Worm (Caenorhabditis elegans): ENCODE measurements around the gene K02D10.8.

K02D10.8 gene

DNA sequence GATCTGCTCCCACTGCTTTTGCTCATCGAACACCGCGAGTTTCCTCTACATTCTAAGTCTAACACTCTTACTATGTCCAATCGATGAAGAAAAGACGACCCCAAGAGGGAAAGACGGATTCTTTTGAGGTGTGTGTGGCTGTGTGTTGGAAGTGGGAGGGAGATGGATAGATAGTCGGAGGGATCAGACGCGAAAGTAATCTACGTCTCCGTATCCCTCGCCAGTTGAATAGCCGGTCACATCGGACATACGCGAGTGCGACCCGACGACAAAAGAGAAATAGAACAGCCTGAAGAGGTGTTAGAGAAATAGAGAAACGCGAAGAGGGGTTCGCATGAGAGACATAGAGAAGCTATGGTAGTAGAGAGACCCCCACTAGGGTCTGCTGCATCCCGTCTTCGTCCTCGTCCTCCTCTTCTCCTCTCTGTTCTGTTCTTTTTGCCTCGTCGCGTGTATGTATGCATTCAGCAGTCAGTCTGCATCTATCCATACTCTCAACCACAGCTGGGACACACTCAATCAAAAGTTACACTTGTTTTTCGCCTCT lies 9.5 kb downstream of the K02D10.8 start (continued):
- TF ChIP-seq F10E7.11 (tag; optimal IDR thresholded peaks at IDR 0.05) (peak; percentile 55), T26A5.8 (tag; optimal IDR thresholded peaks at IDR 0.05) (no peak), F57C9.4 (tag; optimal IDR thresholded peaks at IDR 0.05) (no peak), tlf-1 (GFP tag; optimal IDR thresholded peaks at IDR 0.05) (peak; percentile 67), madf-10 (tag; optimal IDR thresholded peaks at IDR 0.05) (peak; percentile 67), egl-18 (GFP tag; IDR thresholded peaks at IDR 0.05) (peak; percentile 82), ceh-40 (GFP tag; IDR thresholded peaks at IDR 0.05) (no peak), egl-44 (GFP tag; IDR thresholded peaks at IDR 0.05) (peak; percentile 74), cebp-1 (GFP tag; IDR thresholded peaks at IDR 0.05) (peak; percentile 25; the same call in 1 of the 2 replicates), cebp-1 (tag; optimal IDR thresholded peaks at IDR 0.05) (peak; percentile 88), rpc-1 (optimal IDR thresholded peaks at IDR 0.05) (no peak), rpc-1 (tag; optimal IDR thresholded peaks at IDR 0.05) (no peak), nhr-80 (tag; optimal IDR thresholded peaks at IDR 0.05) (peak; percentile 81), Y56A3A.18 (GFP tag; IDR thresholded peaks at IDR 0.05) (no peak), snpc-4 (GFP tag; optimal IDR thresholded peaks at IDR 0.05) (peak; percentile 87), snpc-4 (tag; optimal IDR thresholded peaks at IDR 0.05) (peak; percentile 89 to 91 (median 90)), unc-130 (GFP tag; optimal IDR thresholded peaks at IDR 0.05) (no peak), ceh-91 (GFP tag; IDR thresholded peaks at IDR 0.05) (no peak), D2030.7 (GFP tag; IDR thresholded peaks at IDR 0.05) (peak; percentile 38), ztf-18 (tag; optimal IDR thresholded peaks at IDR 0.05) (peak; percentile 60), nfya-1 (tag; optimal IDR thresholded peaks at IDR 0.05; ENCODE audit: borderline replicate concordance, insufficient read depth) (no peak), ceh-100 (GFP tag; IDR thresholded peaks at IDR 0.05) (peak; percentile 23; the same call in 1 of the 2 replicates), let-526 (GFP tag; IDR thresholded peaks at IDR 0.05) (peak; percentile 54; the same call in 1 of the 2 replicates), snpc-3.4 (tag; optimal IDR thresholded peaks at IDR 0.05) (peak; percentile 44), ekl-4 (GFP tag; IDR thresholded peaks at IDR 0.05) (peak; percentile 69), mcd-1 (GFP tag; IDR thresholded peaks at IDR 0.05) (peak; percentile 81), dox-1 (GFP tag; IDR thresholded peaks at IDR 0.05) (peak; percentile 90), mxl-1 (tag; optimal IDR thresholded peaks at IDR 0.05) (no peak), F49E8.2 (tag; optimal IDR thresholded peaks at IDR 0.05; ENCODE audit: insufficient read depth) (no peak), snpc-1.1 (tag; optimal IDR thresholded peaks at IDR 0.05; ENCODE audit: insufficient read depth) (no peak), nhr-90 (tag; optimal IDR thresholded peaks at IDR 0.05) (peak; percentile 60), repo-1 (tag; optimal IDR thresholded peaks at IDR 0.05) (peak; percentile 74), aptf-3 (GFP tag; IDR thresholded peaks at IDR 0.05) (no peak), lsl-1 (GFP tag; optimal IDR thresholded peaks at IDR 0.05) (peak; percentile 0), attf-3 (GFP tag; conservative IDR thresholded peaks at IDR 0.05) (no peak), him-1 (tag; optimal IDR thresholded peaks at IDR 0.05) (no peak), atf-7 (tag; optimal IDR thresholded peaks at IDR 0.05) (peak; percentile 86), ztf-25 (GFP tag; IDR thresholded peaks at IDR 0.05) (no peak), pbrm-1 (GFP tag; IDR thresholded peaks at IDR 0.05) (peak; percentile 71; the same call in 1 of the 2 replicates), ZK185.1 (tag; optimal IDR thresholded peaks at IDR 0.05; ENCODE audit: poor library complexity, severe bottlenecking) (peak; percentile 91), mel-28 (tag; optimal IDR thresholded peaks at IDR 0.05; ENCODE audit: borderline replicate concordance) (no peak), tbp1 (GFP tag; optimal IDR thresholded peaks at IDR 0.05) (peak; percentile 62), athp-1 (tag; optimal IDR thresholded peaks at IDR 0.05) (peak; percentile 79), pha-4 (tag; optimal IDR thresholded peaks at IDR 0.05) (peak; percentile 49), hmg-20 (GFP tag; IDR thresholded peaks at IDR 0.05) (no peak), ceh-79 (tag; optimal IDR thresholded peaks at IDR 0.05) (no peak), lir-1 (GFP tag; conservative IDR thresholded peaks at IDR 0.05) (peak; percentile 45; the same call in 1 of the 2 replicates), B0035.1 (tag; optimal IDR thresholded peaks at IDR 0.05) (peak; percentile 37), bed-2 (GFP tag; IDR thresholded peaks at IDR 0.05) (peak; percentile 69; the same call in 1 of the 2 replicates)

Measured in whole organism, young adult.